Worm (Caenorhabditis elegans) whole organism, L1 larva: Measurements from ENCODE around the gene cyp-35A3.

ENCODE experiments used
- Y116A8C.19 ChIP-seq: sonication (generic microtip); optimal IDR thresholded peaks from 2 replicates; lab custom pipeline; 2016; ENCODE audit warnings: missing compliant biosample characterization, missing genetic modification characterization, borderline replicate concordance
- aha-1 ChIP-seq: fragments of 150-350 bp; optimal IDR thresholded peaks from 2 replicates; lab custom pipeline; 2014; ENCODE audit warnings: missing biosample characterization, missing genetic modification characterization
- ama-1 ChIP-seq: fragments of 150-350 bp; optimal IDR thresholded peaks from 2 replicates; lab custom pipeline; 2014
- blmp-1 ChIP-seq: fragments of 150-350 bp; optimal IDR thresholded peaks from 2 replicates; lab custom pipeline; 2014; ENCODE audit warnings: missing biosample characterization, missing genetic modification characterization
- ceh-8 ChIP-seq: fragments of 200-800 bp; sonication (Bioruptor generic); optimal IDR thresholded peaks from 2 replicates; lab custom pipeline; 2018; ENCODE audit warnings: mild to moderate bottlenecking, missing genetic modification characterization, moderate library complexity, missing compliant biosample characterization
- ceh-90 ChIP-seq: sonication (generic microtip); optimal IDR thresholded peaks from 2 replicates; lab custom pipeline; 2016; ENCODE audit warnings: missing genetic modification characterization, missing compliant biosample characterization
- ces-1 ChIP-seq: fragments of 150-350 bp; optimal IDR thresholded peaks from 2 replicates; lab custom pipeline; 2014; ENCODE audit warnings: missing biosample characterization, missing genetic modification reagents, missing genetic modification characterization
- dpl-1 ChIP-seq, 3 experiments: fragments of 150-350 bp in 2 of 3; sonication (generic microtip) in 1 of 3; optimal IDR thresholded peaks; 2 replicates each; lab custom pipeline; 2014 to 2017; ENCODE audit warnings: missing biosample characterization in 3 of 3, missing genetic modification characterization in 3 of 3, missing genetic modification reagents in 3 of 3
- dsc-1 ChIP-seq: sonication (generic microtip); optimal IDR thresholded peaks from 2 replicates; lab custom pipeline; 2016; ENCODE audit warnings: mild to moderate bottlenecking, missing genetic modification characterization, missing compliant biosample characterization
- efl-3 ChIP-seq: fragments of 200-800 bp; sonication (Bioruptor generic); optimal IDR thresholded peaks from 2 replicates; lab custom pipeline; 2018; ENCODE audit warnings: mild to moderate bottlenecking, missing genetic modification characterization, missing compliant biosample characterization
- egl-13 ChIP-seq: sonication (generic microtip); optimal IDR thresholded peaks from 2 replicates; lab custom pipeline; 2016; ENCODE audit warnings: missing genotype, missing genetic modification reagents, missing genetic modification characterization, missing compliant biosample characterization
- egl-27 ChIP-seq, 2 experiments: fragments of 150-350 bp in 1 of 2; sonication (generic microtip); optimal IDR thresholded peaks; 3 replicates each; lab custom pipeline; 2017 to 2018; ENCODE audit warnings: missing biosample characterization in 2 of 2, missing genetic modification characterization in 2 of 2, missing genetic modification reagents in 2 of 2
- elt-3 ChIP-seq, 6 experiments: fragments of 150-350 bp in 1 of 6; sonication (generic microtip); optimal IDR thresholded peaks; 2 replicates each; lab custom pipeline; 2017 to 2018; ENCODE audit warnings: missing biosample characterization in 6 of 6, missing genetic modification characterization in 6 of 6, inconsistent platforms in 1 of 6
- grh-1 ChIP-seq: fragments of 200-800 bp; sonication (Bioruptor generic); IDR thresholded peaks from 2 replicates; pipeline ENCODE4 v1.3.6; 2022; ENCODE audit warnings: missing genetic modification reagents, missing genetic modification characterization, missing compliant biosample characterization
- hlh-17 ChIP-seq: fragments of 200-800 bp; sonication (Bioruptor generic); optimal IDR thresholded peaks from 2 replicates; lab custom pipeline; 2018; ENCODE audit warnings: missing genetic modification characterization, mild to moderate bottlenecking, missing compliant biosample characterization, moderate library complexity, borderline replicate concordance
- hlh-4 ChIP-seq: sonication (generic microtip); optimal IDR thresholded peaks from 2 replicates; lab custom pipeline; 2016; ENCODE audit warnings: mild to moderate bottlenecking, missing genetic modification characterization, missing compliant biosample characterization
- hpl-2 ChIP-seq: fragments of 150-350 bp; optimal IDR thresholded peaks from 2 replicates; lab custom pipeline; 2014; ENCODE audit warnings: missing biosample characterization, missing genetic modification reagents, missing genetic modification characterization
- irx-1 ChIP-seq: sonication (generic microtip); optimal IDR thresholded peaks from 2 replicates; lab custom pipeline; 2016; ENCODE audit warnings: missing genetic modification characterization, missing compliant biosample characterization
- isw-1 ChIP-seq: fragments of 200-800 bp; sonication (Bioruptor generic); IDR thresholded peaks from 2 replicates; pipeline ENCODE4 v1.3.6; 2022; ENCODE audit warnings: missing genetic modification characterization, missing compliant biosample characterization
- lin-15B ChIP-seq: fragments of 150-350 bp; sonication (generic microtip); optimal IDR thresholded peaks from 3 replicates; lab custom pipeline; 2014; ENCODE audit warnings: missing biosample characterization, missing genetic modification characterization
- lin-35 ChIP-seq, 2 experiments: fragments of 150-350 bp; optimal IDR thresholded peaks; 2 replicates each; lab custom pipeline; 2014; ENCODE audit warnings: missing biosample characterization in 2 of 2, missing genetic modification characterization in 2 of 2, missing genetic modification reagents in 2 of 2
- lin-39 ChIP-seq: fragments of 150-350 bp; optimal IDR thresholded peaks from 2 replicates; lab custom pipeline; 2014; ENCODE audit warnings: missing biosample characterization, missing genetic modification reagents, missing genetic modification characterization
- lir-3 ChIP-seq: sonication (generic microtip); optimal IDR thresholded peaks from 2 replicates; lab custom pipeline; 2016; ENCODE audit warnings: mild to moderate bottlenecking, missing genetic modification characterization, moderate library complexity, missing compliant biosample characterization; ENCODE audit not compliant: poor library complexity
- mef-2 ChIP-seq: fragments of 150-350 bp; optimal IDR thresholded peaks from 2 replicates; lab custom pipeline; 2014; ENCODE audit warnings: missing biosample characterization, missing genetic modification characterization
- mep-1 ChIP-seq: fragments of 150-350 bp; optimal IDR thresholded peaks from 2 replicates; lab custom pipeline; 2014; ENCODE audit warnings: missing biosample characterization, missing genetic modification characterization
- nhr-11 ChIP-seq: fragments of 150-350 bp; optimal IDR thresholded peaks from 2 replicates; lab custom pipeline; 2014; ENCODE audit warnings: missing biosample characterization, missing genetic modification characterization
- nhr-19 ChIP-seq: fragments of 200-800 bp; sonication (Bioruptor generic); conservative IDR thresholded peaks from 2 replicates; pipeline ENCODE4 v1.3.6; 2022; ENCODE audit warnings: missing genetic modification characterization, missing compliant biosample characterization
- nhr-20 ChIP-seq: sonication (generic microtip); optimal IDR thresholded peaks from 2 replicates; lab custom pipeline; 2016; ENCODE audit warnings: mild to moderate bottlenecking, missing genetic modification characterization, missing compliant biosample characterization
- nhr-47 ChIP-seq: sonication (generic microtip); optimal IDR thresholded peaks from 2 replicates; lab custom pipeline; 2016; ENCODE audit warnings: mild to moderate bottlenecking, missing genetic modification characterization, moderate library complexity, missing compliant biosample characterization
- nhr-71 ChIP-seq: sonication (generic microtip); optimal IDR thresholded peaks from 2 replicates; lab custom pipeline; 2016; ENCODE audit warnings: mild to moderate bottlenecking, missing genetic modification characterization, moderate library complexity, missing compliant biosample characterization
- nhr-76 ChIP-seq: sonication (generic microtip); optimal IDR thresholded peaks from 2 replicates; lab custom pipeline; 2017; ENCODE audit warnings: missing biosample characterization, missing genetic modification characterization
- nhr-77 ChIP-seq: fragments of 150-350 bp; optimal IDR thresholded peaks from 2 replicates; lab custom pipeline; 2014; ENCODE audit warnings: missing biosample characterization, missing genetic modification characterization
- nhr-84 ChIP-seq: sonication (generic microtip); optimal IDR thresholded peaks from 2 replicates; lab custom pipeline; 2017; ENCODE audit warnings: missing biosample characterization, missing genetic modification characterization
- nhr-85 ChIP-seq: sonication (generic microtip); peaks from one replicate; lab custom pipeline; 2016; ENCODE audit warnings: missing genetic modification characterization, inconsistent platforms, missing compliant biosample characterization
- nhr-90 ChIP-seq: sonication (generic microtip); optimal IDR thresholded peaks from 2 replicates; lab custom pipeline; 2016; ENCODE audit warnings: mild to moderate bottlenecking, missing genetic modification characterization, missing compliant biosample characterization; ENCODE audit not compliant: poor library complexity
- pax-3 ChIP-seq: fragments of 200-800 bp; sonication (Bioruptor generic); optimal IDR thresholded peaks from 2 replicates; lab custom pipeline; 2018; ENCODE audit warnings: mild to moderate bottlenecking, missing genetic modification characterization, moderate library complexity, missing compliant biosample characterization
- pqm-1 ChIP-seq: sonication (generic microtip); optimal IDR thresholded peaks from 3 replicates; lab custom pipeline; 2017; ENCODE audit warnings: missing biosample characterization, missing genetic modification characterization
- snpc-4 ChIP-seq: fragments of 150-350 bp; optimal IDR thresholded peaks from 2 replicates; lab custom pipeline; 2014; ENCODE audit warnings: missing biosample characterization, missing genetic modification characterization
- snu-23 ChIP-seq: sonication (generic microtip); optimal IDR thresholded peaks from 2 replicates; lab custom pipeline; 2016; ENCODE audit warnings: missing genetic modification characterization, missing compliant biosample characterization
- sox-4 ChIP-seq: sonication (generic microtip); optimal IDR thresholded peaks from 2 replicates; lab custom pipeline; 2016; ENCODE audit warnings: missing genetic modification characterization, missing compliant biosample characterization
- sptf-1 ChIP-seq: fragments of 150-350 bp; optimal IDR thresholded peaks from 2 replicates; lab custom pipeline; 2014; ENCODE audit warnings: missing biosample characterization, missing genetic modification characterization
- sup-37 ChIP-seq: fragments of 200-800 bp; sonication (Bioruptor generic); optimal IDR thresholded peaks from 2 replicates; lab custom pipeline; 2018; ENCODE audit warnings: mild to moderate bottlenecking, missing genetic modification characterization, missing compliant biosample characterization
- tbx-2 ChIP-seq: sonication (generic microtip); optimal IDR thresholded peaks from 2 replicates; lab custom pipeline; 2016; ENCODE audit warnings: missing genetic modification characterization, missing compliant biosample characterization
- tlp-1 ChIP-seq: fragments of 150-350 bp; optimal IDR thresholded peaks from 2 replicates; lab custom pipeline; 2014; ENCODE audit warnings: missing biosample characterization, missing genetic modification characterization
- unc-62 ChIP-seq: fragments of 150-350 bp; optimal IDR thresholded peaks from 2 replicates; lab custom pipeline; 2014; ENCODE audit warnings: missing biosample characterization, missing genetic modification reagents, missing genetic modification characterization
- unc-98 ChIP-seq: fragments of 200-800 bp; sonication (Bioruptor generic); IDR thresholded peaks from 2 replicates; pipeline ENCODE4 v1.3.6; 2022; ENCODE audit warnings: missing genetic modification characterization, missing compliant biosample characterization
- zip-4 ChIP-seq: fragments of 200-800 bp; sonication (Bioruptor generic); optimal IDR thresholded peaks from 2 replicates; lab custom pipeline; 2018; ENCODE audit warnings: mild to moderate bottlenecking, missing genetic modification characterization, moderate library complexity, missing compliant biosample characterization
- ztf-11 ChIP-seq, 2 experiments: sonication (generic microtip); optimal IDR thresholded peaks; 2 replicates each; lab custom pipeline; 2016 to 2017; ENCODE audit warnings: missing genetic modification characterization in 2 of 2, missing biosample characterization in 1 of 2, missing compliant biosample characterization in 1 of 2
- ztf-4 ChIP-seq: fragments of 150-350 bp; optimal IDR thresholded peaks from 2 replicates; lab custom pipeline; 2014; ENCODE audit warnings: missing biosample characterization, missing genetic modification characterization

Gene cyp-35A3

ce11 chrV:3976964-3977363 is 45.4 kb upstream of the cyp-35A3 start, which contains the start of gene str-83:
TSS of gene str-83 (plus strand) at chrV:3977264.
- TF ChIP-seq ztf-11 (tag; optimal IDR thresholded peaks at IDR 0.05; lab: Kevin White, UChicago): no peak
- TF ChIP-seq unc-62: no peak
- TF ChIP-seq nhr-19 (GFP tag; lab: Robert Waterston, UW): no peak
- TF ChIP-seq lir-3 (tag; lab: Kevin White, UChicago): no peak
- no peak for TF ChIP-seq isw-1 (GFP tag; lab: Robert Waterston, UW)
- no peak for TF ChIP-seq mef-2 (tag; lab: Kevin White, UChicago)

ce11 chrV:3979053-3979452 is 43.4 kb upstream of the cyp-35A3 start, which contains the start of gene nlp-34:
TSS of gene nlp-34 (minus strand) at chrV:3979134.
- TF ChIP-seq nhr-85 (tag; lab: Kevin White, UChicago): peak; percentile 73
- no peak for TF ChIP-seq aha-1 (tag; lab: Kevin White, UChicago)
- no peak for TF ChIP-seq efl-3 (GFP tag; lab: Kevin White, UChicago)
- TF ChIP-seq, all 84 proteins: peak for 1

- TF ChIP-seq nhr-71 (tag; lab: Kevin White, UChicago) (peak; percentile 80), grh-1 (GFP tag; lab: Robert Waterston, UW) (no peak), pax-3 (tag; lab: Kevin White, UChicago) (no peak), lin-35 (GFP tag; optimal IDR thresholded peaks at IDR 0.05; lab: Kevin White, UChicago) (peak in 1 of 2 experiments; percentile 43), lir-3 (tag; lab: Kevin White, UChicago) (no peak), sptf-1 (no peak), egl-13 (no peak), Y116A8C.19 (tag; lab: Kevin White, UChicago) (no peak), mef-2 (tag; lab: Kevin White, UChicago) (no peak), unc-98 (GFP tag; lab: Robert Waterston, UW) (no peak), nhr-19 (GFP tag; lab: Robert Waterston, UW) (0 out of 2 replicates have a peak, but pooled peaks have one; percentile 29), snu-23 (GFP tag; lab: Kevin White, UChicago) (peak; percentile 27), ama-1 (lab: Kevin White, UChicago) (no peak), nhr-85 (tag; lab: Kevin White, UChicago) (peak; percentile 97), nhr-77 (tag; lab: Kevin White, UChicago) (no peak), elt-3 (tag; optimal IDR thresholded peaks at IDR 0.05; lab: Kevin White, UChicago) (peak; percentile 64 to 97 (median 96)), nhr-20 (tag; lab: Kevin White, UChicago) (peak; percentile 88), dpl-1 (GFP tag; optimal IDR thresholded peaks at IDR 0.05; lab: Kevin White, UChicago) (no peak), hlh-17 (no peak), lin-39 (tag; lab: Kevin White, UChicago) (no peak), pqm-1 (tag; lab: Kevin White, UChicago) (no peak), hpl-2 (GFP tag; lab: Kevin White, UChicago) (no peak), snpc-4 (no peak), ztf-4 (peak; percentile 27), nhr-84 (tag; lab: Kevin White, UChicago) (no peak), ces-1 (GFP tag; lab: Kevin White, UChicago) (no peak), irx-1 (tag; lab: Kevin White, UChicago) (no peak), ceh-90 (no peak), hlh-4 (tag; lab: Kevin White, UChicago) (no peak), zip-4 (no peak), tlp-1 (no peak), ceh-8 (GFP tag; lab: Kevin White, UChicago) (no peak), nhr-11 (tag; lab: Kevin White, UChicago) (no peak), dsc-1 (tag; lab: Kevin White, UChicago) (no peak), tbx-2 (tag; lab: Kevin White, UChicago) (peak; percentile 27), egl-27 (tag; optimal IDR thresholded peaks at IDR 0.05; lab: Kevin White, UChicago) (no peak), mep-1 (tag; lab: Kevin White, UChicago) (peak; percentile 10), nhr-90 (tag; lab: Kevin White, UChicago) (peak; percentile 29), nhr-76 (tag; lab: Kevin White, UChicago) (no peak), lin-15B (tag; lab: Kevin White, UChicago) (no peak), nhr-47 (tag; lab: Kevin White, UChicago) (no peak), sox-4 (no peak), sup-37 (GFP tag; lab: Kevin White, UChicago) (no peak), blmp-1 (tag; lab: Kevin White, UChicago) (peak; percentile 89)
These were observed 42.6 kb upstream of the cyp-35A3 start, which contains the start of gene nlp-31 for ce11 chrV:3979819-3980218. TSS of gene nlp-31 (plus strand) at chrV:3980055.
